Worm (Caenorhabditis elegans) whole organism, L3 larva: Measurements from ENCODE around the gene tag-65.
A peak's percentile ranks its signal among the peaks of the same experiment; 100 is the strongest.

Experiments used
- ama-1 ChIP-seq: fragments of 150-350 bp; optimal IDR thresholded peaks from 2 replicates; lab custom pipeline; 2018
- ceh-28 ChIP-seq: fragments of 150-350 bp; optimal IDR thresholded peaks from 2 replicates; lab custom pipeline; 2014; ENCODE audit warnings: missing biosample characterization, missing genetic modification reagents, missing genetic modification characterization
- ceh-82 ChIP-seq: fragments of 150-350 bp; optimal IDR thresholded peaks from 2 replicates; lab custom pipeline; 2014; ENCODE audit warnings: missing biosample characterization, missing genetic modification characterization
- ceh-9 ChIP-seq: sonication (generic microtip); optimal IDR thresholded peaks from 2 replicates; lab custom pipeline; 2018; ENCODE audit warnings: missing biosample characterization, missing genetic modification characterization
- daf-12 ChIP-seq: fragments of 150-350 bp; optimal IDR thresholded peaks from 2 replicates; lab custom pipeline; 2014; ENCODE audit warnings: missing biosample characterization, missing genetic modification reagents, missing genetic modification characterization
- elt-1 ChIP-seq: fragments of 150-350 bp; optimal IDR thresholded peaks from 2 replicates; lab custom pipeline; 2014; ENCODE audit warnings: missing biosample characterization, missing genetic modification characterization
- elt-2 ChIP-seq: sonication (generic microtip); optimal IDR thresholded peaks from 2 replicates; lab custom pipeline; 2016; ENCODE audit warnings: missing genetic modification reagents, mild to moderate bottlenecking, missing genetic modification characterization, missing compliant biosample characterization
- eor-1 ChIP-seq, 2 experiments: fragments of 150-350 bp; optimal IDR thresholded peaks; 2 replicates each; lab custom pipeline; 2014 to 2018; ENCODE audit warnings: missing biosample characterization in 2 of 2, missing genetic modification characterization in 2 of 2
- fkh-10 ChIP-seq: sonication (generic microtip); optimal IDR thresholded peaks from 2 replicates; lab custom pipeline; 2017; ENCODE audit warnings: missing biosample characterization, missing genetic modification reagents, missing genetic modification characterization
- fos-1 ChIP-seq: fragments of 150-350 bp; optimal IDR thresholded peaks from 2 replicates; lab custom pipeline; 2014; ENCODE audit warnings: missing biosample characterization, missing genetic modification characterization
- jun-1 ChIP-seq: fragments of 150-350 bp; optimal IDR thresholded peaks from 2 replicates; lab custom pipeline; 2014; ENCODE audit warnings: missing biosample characterization, missing genetic modification reagents, missing genetic modification characterization
- lin-15B ChIP-seq: fragments of 150-350 bp; optimal IDR thresholded peaks from 2 replicates; lab custom pipeline; 2014; ENCODE audit warnings: missing biosample characterization, missing genetic modification characterization
- lin-39 ChIP-seq: fragments of 150-350 bp; optimal IDR thresholded peaks from 2 replicates; lab custom pipeline; 2018; ENCODE audit warnings: missing biosample characterization, missing genetic modification reagents, missing genetic modification characterization
- lsy-12 ChIP-seq: sonication (generic microtip); optimal IDR thresholded peaks from 2 replicates; lab custom pipeline; 2016; ENCODE audit warnings: mild to moderate bottlenecking, missing genetic modification characterization, missing compliant biosample characterization
- nhr-11 ChIP-seq: fragments of 150-350 bp; optimal IDR thresholded peaks from 2 replicates; lab custom pipeline; 2014; ENCODE audit warnings: missing biosample characterization, missing genetic modification characterization
- nhr-23 ChIP-seq: fragments of 150-350 bp; optimal IDR thresholded peaks from 2 replicates; lab custom pipeline; 2014; ENCODE audit warnings: missing biosample characterization, missing genetic modification reagents, missing genetic modification characterization
- nhr-237 ChIP-seq: fragments of 150-350 bp; optimal IDR thresholded peaks from 2 replicates; lab custom pipeline; 2014; ENCODE audit warnings: missing biosample characterization, missing genetic modification characterization
- nhr-25 ChIP-seq: sonication (generic microtip); optimal IDR thresholded peaks from 2 replicates; lab custom pipeline; 2017; ENCODE audit warnings: missing biosample characterization, missing genetic modification characterization
- nhr-28 ChIP-seq: fragments of 150-350 bp; optimal IDR thresholded peaks from 2 replicates; lab custom pipeline; 2014; ENCODE audit warnings: missing biosample characterization, missing genetic modification characterization
- nhr-43 ChIP-seq: sonication (generic microtip); optimal IDR thresholded peaks from 2 replicates; lab custom pipeline; 2016; ENCODE audit warnings: mild to moderate bottlenecking, missing genetic modification characterization, missing compliant biosample characterization; ENCODE audit not compliant: poor library complexity, severe bottlenecking
- nhr-67 ChIP-seq: fragments of 150-350 bp; optimal IDR thresholded peaks from 2 replicates; lab custom pipeline; 2014; ENCODE audit warnings: missing biosample characterization, missing genetic modification characterization
- nhr-76 ChIP-seq: fragments of 150-350 bp; sonication (generic microtip); optimal IDR thresholded peaks from 5 replicates; lab custom pipeline; 2014; ENCODE audit warnings: missing biosample characterization, missing genetic modification characterization
- nhr-77 ChIP-seq: fragments of 150-350 bp; optimal IDR thresholded peaks from 2 replicates; lab custom pipeline; 2014; ENCODE audit warnings: missing biosample characterization, missing genetic modification characterization
- pha-4 ChIP-seq: fragments of 150-350 bp; optimal IDR thresholded peaks from 2 replicates; lab custom pipeline; 2014; ENCODE audit warnings: missing biosample characterization, missing genetic modification reagents, missing genetic modification characterization
- pqm-1 ChIP-seq: fragments of 150-350 bp; optimal IDR thresholded peaks from 2 replicates; lab custom pipeline; 2017; ENCODE audit warnings: missing biosample characterization, missing genetic modification characterization, inconsistent platforms
- sea-2 ChIP-seq: fragments of 150-350 bp; sonication (generic microtip); optimal IDR thresholded peaks from 4 replicates; lab custom pipeline; 2014; ENCODE audit warnings: missing biosample characterization, missing genetic modification reagents, missing genetic modification characterization
- skn-1 ChIP-seq: fragments of 150-350 bp; optimal IDR thresholded peaks from 2 replicates; lab custom pipeline; 2014; ENCODE audit warnings: missing biosample characterization, missing genetic modification characterization
- snpc-4 ChIP-seq: fragments of 150-350 bp; optimal IDR thresholded peaks from 2 replicates; lab custom pipeline; 2014; ENCODE audit warnings: missing biosample characterization, missing genetic modification characterization
- unc-62 ChIP-seq: fragments of 150-350 bp; sonication (generic microtip); optimal IDR thresholded peaks from 4 replicates; lab custom pipeline; 2014; ENCODE audit warnings: missing biosample characterization, missing genetic modification reagents, missing genetic modification characterization
- zag-1 ChIP-seq: fragments of 150-350 bp; optimal IDR thresholded peaks from 2 replicates; lab custom pipeline; 2014; ENCODE audit warnings: missing biosample characterization, missing genetic modification characterization
- ztf-11 ChIP-seq: fragments of 150-350 bp; optimal IDR thresholded peaks from 2 replicates; lab custom pipeline; 2014; ENCODE audit warnings: missing biosample characterization, missing genetic modification characterization
- ztf-4 ChIP-seq: fragments of 150-350 bp; optimal IDR thresholded peaks from 2 replicates; lab custom pipeline; 2014; ENCODE audit warnings: missing biosample characterization, missing genetic modification characterization

tag-65 gene

DNA sequence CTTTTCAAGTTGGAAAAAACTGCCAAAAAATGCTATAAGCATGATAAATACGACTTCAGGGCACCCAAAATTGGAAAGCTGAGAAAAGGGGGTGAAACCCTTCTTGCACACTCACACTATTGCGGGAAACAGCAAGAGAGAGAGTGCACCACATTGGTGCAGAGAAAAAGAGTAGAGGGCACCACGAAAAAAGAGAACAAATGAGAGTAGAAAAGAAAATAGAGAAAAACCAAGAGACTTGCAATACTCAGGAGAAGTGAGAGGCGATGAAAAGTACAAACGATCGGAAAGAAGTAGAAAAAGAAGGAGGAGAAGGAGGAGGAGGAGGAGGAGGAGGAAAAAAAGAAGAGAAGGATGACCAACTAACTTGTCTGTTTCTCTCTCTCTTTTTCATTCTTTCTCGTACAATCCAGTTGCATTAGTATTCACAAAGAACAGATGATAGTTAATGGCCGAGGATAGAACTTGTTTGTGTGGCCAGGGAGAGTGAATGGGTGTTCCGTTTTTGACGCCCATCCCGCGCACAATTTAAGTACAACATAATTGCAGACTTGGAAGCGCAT is 23.1 kb downstream of the tag-65 start (continued):
- TF ChIP-seq fkh-10 (GFP tag; lab: Kevin White, UChicago) (peak; percentile 51), ceh-28 (tag; lab: Kevin White, UChicago) (peak; percentile 51), nhr-67 (tag; lab: Kevin White, UChicago) (no peak)
- TF ChIP-seq, all 47 proteins: peak for 24

DNA sequence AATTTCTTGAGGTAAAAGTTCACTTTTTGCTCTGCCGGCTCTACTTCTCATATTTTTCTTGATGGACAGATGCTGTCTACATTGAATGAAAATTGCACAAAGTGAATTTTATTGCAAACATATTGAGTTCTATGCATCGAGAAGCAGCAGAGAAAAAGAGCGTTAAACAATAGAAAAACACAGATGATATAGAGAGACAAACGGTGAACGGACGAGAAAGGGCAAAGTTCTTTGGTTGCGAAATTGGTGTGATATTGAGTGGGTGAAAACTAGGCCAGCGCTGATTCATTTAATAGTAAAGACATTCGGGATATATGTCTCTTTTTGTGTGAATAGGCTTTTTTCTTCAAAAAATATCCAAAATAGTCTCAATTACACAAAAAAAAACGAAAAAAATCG is 24.0 kb downstream of the tag-65 start:
- TF ChIP-seq daf-12 (tag; lab: Kevin White, UChicago) = no peak
- no peak for TF ChIP-seq jun-1 (tag; lab: Kevin White, UChicago)
- no peak for TF ChIP-seq pqm-1 (tag; lab: Kevin White, UChicago)
- no peak for TF ChIP-seq ztf-11 (tag; lab: Kevin White, UChicago)
- peak; percentile 1 for TF ChIP-seq pha-4 (tag; lab: Kevin White, UChicago)
- TF ChIP-seq nhr-237 (tag; lab: Kevin White, UChicago) = no peak
- no peak for TF ChIP-seq nhr-28 (tag; lab: Kevin White, UChicago)
- TF ChIP-seq lin-39 (tag; lab: Kevin White, UChicago) = no peak
- no peak for TF ChIP-seq snpc-4 (tag; lab: Kevin White, UChicago)
- TF ChIP-seq lin-15B (tag; lab: Kevin White, UChicago) = no peak
- peak; percentile 70 for TF ChIP-seq ama-1 (lab: Kevin White, UChicago)
- peak; percentile 34 for TF ChIP-seq nhr-43 (tag; lab: Kevin White, UChicago)
- no peak for TF ChIP-seq elt-2 (tag; lab: Kevin White, UChicago)

DNA sequence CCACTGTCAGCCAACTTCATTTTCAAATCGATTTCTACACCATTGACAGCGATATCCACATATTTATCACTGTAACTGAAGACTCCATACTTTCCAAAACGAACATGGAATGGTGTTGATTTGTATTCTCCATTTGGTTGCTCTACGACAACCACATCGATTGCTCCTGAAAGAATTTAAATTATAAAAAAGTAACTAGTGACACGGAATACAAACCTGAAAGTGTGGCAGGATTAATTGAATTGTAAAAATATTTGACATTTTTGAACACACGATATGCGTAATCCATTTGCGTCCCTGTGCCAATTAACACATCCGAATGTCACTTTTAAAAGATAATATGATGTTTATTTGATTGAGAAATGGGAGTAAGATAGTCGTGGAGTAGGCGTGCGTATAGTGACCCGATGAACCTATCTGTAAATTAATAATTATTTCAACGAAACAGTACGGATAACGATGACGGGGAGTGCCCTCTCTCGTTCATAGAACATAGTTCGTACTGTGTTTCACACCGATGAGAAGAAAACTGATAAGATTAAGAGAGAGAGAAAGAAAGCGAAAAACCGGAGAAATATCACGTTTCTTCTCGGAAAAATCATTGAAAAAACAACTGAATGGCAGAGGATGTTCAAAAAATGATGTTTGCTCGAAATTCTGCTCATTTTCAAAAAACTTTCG is 24.5 kb downstream of the tag-65 start, which contains the start of gene lpin-1:
Gene lpin-1 (minus strand): TSS at position 417 of the 681 bp plus-strand sequence.
- TF ChIP-seq ceh-9 (tag; lab: Kevin White, UChicago) = no peak
- TF ChIP-seq unc-62 = no peak
- no peak for TF ChIP-seq ceh-28 (tag; lab: Kevin White, UChicago)
- peak; percentile 72 for TF ChIP-seq elt-2 (tag; lab: Kevin White, UChicago)
- peak; percentile 19 for TF ChIP-seq nhr-25 (tag; lab: Kevin White, UChicago)
- TF ChIP-seq nhr-23 = peak; percentile 32
- peak; percentile 11 for TF ChIP-seq lsy-12
- no peak for TF ChIP-seq snpc-4 (tag; lab: Kevin White, UChicago)
- TF ChIP-seq pqm-1 (tag; lab: Kevin White, UChicago) = peak; percentile 79
- TF ChIP-seq nhr-11 (tag; lab: Kevin White, UChicago) = no peak
- TF ChIP-seq nhr-67 (tag; lab: Kevin White, UChicago) = no peak
- TF ChIP-seq fos-1 = no peak
- TF ChIP-seq nhr-76 (tag; lab: Kevin White, UChicago) = no peak
- no peak for TF ChIP-seq elt-1 (tag; lab: Kevin White, UChicago)
- TF ChIP-seq ceh-82 (tag; lab: Kevin White, UChicago) = no peak
- peak; percentile 0 for TF ChIP-seq nhr-43 (tag; lab: Kevin White, UChicago)
- TF ChIP-seq pha-4 (tag; lab: Kevin White, UChicago) = no peak
- TF ChIP-seq eor-1 (tag; optimal IDR thresholded peaks at IDR 0.05; lab: Kevin White, UChicago) = no peak
- TF ChIP-seq ztf-11 (tag; lab: Kevin White, UChicago) = no peak

DNA sequence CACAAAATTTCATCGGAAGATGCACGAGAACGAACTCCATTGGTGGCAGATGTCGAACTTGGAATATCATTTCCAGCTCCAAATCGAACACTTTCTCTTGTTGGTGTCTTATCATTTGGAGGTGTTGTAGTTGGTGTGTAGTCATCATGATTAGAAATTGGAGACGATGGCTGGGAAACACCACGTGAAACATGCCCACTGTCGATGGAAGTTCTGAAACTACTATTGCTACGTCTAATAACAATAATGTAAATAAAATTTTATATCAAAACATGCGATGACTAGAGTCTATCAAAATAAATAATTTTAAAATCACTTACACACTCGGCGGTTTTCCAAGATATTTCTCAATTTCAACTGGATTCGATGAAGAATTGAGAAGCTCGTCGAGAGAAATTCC is 26.1 kb downstream of the tag-65 start:
- TF ChIP-seq elt-2 (tag; lab: Kevin White, UChicago) = peak; percentile 4
- no peak for TF ChIP-seq nhr-77 (tag; lab: Kevin White, UChicago)
- TF ChIP-seq lin-15B (tag; lab: Kevin White, UChicago) = no peak
- TF ChIP-seq nhr-43 (tag; lab: Kevin White, UChicago) = peak; percentile 55
- no peak for TF ChIP-seq pha-4 (tag; lab: Kevin White, UChicago)
- no peak for TF ChIP-seq ztf-4 (tag; lab: Kevin White, UChicago)
- no peak for TF ChIP-seq zag-1 (tag; lab: Kevin White, UChicago)
- TF ChIP-seq fos-1 = no peak
- no peak for TF ChIP-seq lsy-12
- TF ChIP-seq jun-1 (tag; lab: Kevin White, UChicago) = no peak
- no peak for TF ChIP-seq daf-12 (tag; lab: Kevin White, UChicago)
- TF ChIP-seq skn-1 (tag; lab: Kevin White, UChicago) = no peak
- TF ChIP-seq sea-2 (GFP tag; lab: Kevin White, UChicago) = no peak
